Fruit fly (Drosophila melanogaster) whole organism, pupa: ENCODE data around the gene del.

Experiments used
- CG15710 ChIP-seq: fragments of 200-800 bp; sonication (Bioruptor generic); optimal IDR thresholded peaks from 2 replicates; lab custom pipeline; 2018; ENCODE audit warnings: missing biosample characterization, mild to moderate bottlenecking, missing genetic modification characterization, moderate library complexity
- fd96Ca ChIP-seq: fragments of 200-800 bp; sonication (Bioruptor generic); IDR thresholded peaks from 3 replicates; pipeline ENCODE4 v1.3.6; 2022; ENCODE audit warnings: missing biosample characterization, missing genetic modification characterization

- no peak for TF ChIP-seq fd96Ca (GFP tag; lab: Robert Waterston, UW)
- TF ChIP-seq CG15710 (tag; lab: Kevin White, UChicago) = no peak
Observed at dm6 chr2L:21105127-21105526, 43.2 kb downstream of the del start.
